Fruit fly (Drosophila melanogaster) whole organism: ENCODE results near the gene siz.

ENCODE experiments used
- Dll ChIP-seq: fragments of >200 bp; optimal IDR thresholded peaks from 2 replicates; lab custom pipeline; 2017
- psq ChIP-seq: fragments of >200 bp; optimal IDR thresholded peaks from 2 replicates; lab custom pipeline; 2017
- usp ChIP-seq: fragments of >200 bp; optimal IDR thresholded peaks from 2 replicates; lab custom pipeline; 2017; ENCODE audit warnings: missing biosample characterization, missing genetic modification characterization, mixed read lengths

DNA sequence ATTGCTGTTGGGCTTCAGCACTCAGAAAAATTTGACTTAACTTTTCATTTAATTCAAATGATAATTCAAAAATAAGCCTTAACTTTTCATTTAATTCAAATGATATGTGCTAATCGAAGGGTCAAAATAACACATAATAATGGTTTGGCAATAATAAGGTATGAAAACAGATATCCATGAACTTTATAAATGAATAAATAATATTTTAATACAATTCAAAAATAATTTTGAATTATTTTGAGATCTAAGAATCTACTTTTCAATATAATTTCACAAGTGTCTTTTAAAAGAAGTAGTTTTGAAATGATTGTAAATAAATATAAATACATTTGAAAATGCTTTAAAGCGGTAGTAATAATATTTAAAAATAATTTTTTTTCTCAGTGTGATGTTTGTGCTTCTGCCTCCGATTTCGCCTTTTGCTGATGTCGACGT is 47.4 kb upstream of the siz start:
- TF ChIP-seq Dll (no peak), usp (GFP tag; lab: Kevin White, UChicago) (no peak), psq (lab: Kevin White, UChicago) (no peak)
